Fruit fly (Drosophila melanogaster): ENCODE results near the gene CG43965.

DNA sequence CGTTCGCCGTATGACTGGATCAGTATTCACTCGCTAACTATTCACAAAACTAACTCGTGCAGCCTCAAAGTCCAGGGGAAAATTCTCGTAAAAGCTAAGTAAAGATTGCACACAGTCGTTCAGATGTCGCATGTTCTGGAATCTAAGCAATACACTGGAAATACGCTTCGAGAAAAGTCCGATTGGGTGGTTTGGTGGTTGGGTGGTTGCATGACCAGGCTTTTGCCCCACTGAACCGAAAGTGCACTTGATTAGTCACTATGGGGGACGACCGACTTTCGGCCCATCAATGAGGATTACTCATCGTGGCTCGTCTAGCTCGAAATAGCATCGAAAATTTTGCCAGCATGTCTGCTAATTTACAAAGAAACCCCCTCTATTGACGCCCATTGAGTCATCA, 45.2 kb downstream of the CG43965 start:
- TF ChIP-seq dsf (GFP tag; optimal IDR thresholded peaks at IDR 0.05; ENCODE audit: borderline replicate concordance) (no peak), usp (GFP tag; optimal IDR thresholded peaks at IDR 0.05) (no peak), Myc (optimal IDR thresholded peaks at IDR 0.05) (no peak), pan (optimal IDR thresholded peaks at IDR 0.05) (no peak), fru (GFP tag; optimal IDR thresholded peaks at IDR 0.05) (no peak), Vsx2 (GFP tag; optimal IDR thresholded peaks at IDR 0.05; ENCODE audit: partially characterized antibody) (no peak), h (GFP tag; optimal IDR thresholded peaks at IDR 0.05) (no peak), jim (GFP tag; optimal IDR thresholded peaks at IDR 0.05) (no peak), br (GFP tag; optimal IDR thresholded peaks at IDR 0.05) (no peak)
